Fruit fly (Drosophila melanogaster) whole organism, adult: Measurements from ENCODE around the gene AIF.

Experiments used
- CG11617 ChIP-seq: fragments of 200-800 bp; sonication (Bioruptor generic); optimal IDR thresholded peaks from 2 replicates; lab custom pipeline; 2017; ENCODE audit warnings: mild to moderate bottlenecking, missing biosample characterization, missing genetic modification reagents, missing genetic modification characterization
- CG12768 ChIP-seq: fragments of 200-800 bp; sonication (Bioruptor generic); optimal IDR thresholded peaks from 2 replicates; lab custom pipeline; 2017; ENCODE audit warnings: missing biosample characterization, missing genetic modification characterization, mild to moderate bottlenecking, moderate library complexity, missing genetic modification reagents
- CG14711 ChIP-seq: fragments of 200-800 bp; sonication (Bioruptor generic); optimal IDR thresholded peaks from 2 replicates; lab custom pipeline; 2018; ENCODE audit warnings: missing biosample characterization, mild to moderate bottlenecking, missing genetic modification characterization, moderate library complexity
- CG1620 ChIP-seq: fragments of 200-800 bp; sonication (Bioruptor generic); optimal IDR thresholded peaks from 2 replicates; lab custom pipeline; 2016; ENCODE audit warnings: missing biosample characterization, missing genetic modification characterization
- CG33017 ChIP-seq: fragments of 200-800 bp; sonication (Bioruptor generic); optimal IDR thresholded peaks from 2 replicates; lab custom pipeline; 2018; ENCODE audit warnings: missing biosample characterization, mild to moderate bottlenecking, missing genetic modification characterization, moderate library complexity
- CG5204 ChIP-seq: fragments of 200-800 bp; sonication (Bioruptor generic); optimal IDR thresholded peaks from 2 replicates; lab custom pipeline; 2016; ENCODE audit warnings: missing biosample characterization, missing genetic modification characterization
- CG7045 ChIP-seq: fragments of 200-800 bp; sonication (Bioruptor generic); optimal IDR thresholded peaks from 2 replicates; lab custom pipeline; 2017; ENCODE audit warnings: missing biosample characterization, mild to moderate bottlenecking, missing genetic modification characterization
- CG7101 ChIP-seq: fragments of 200-800 bp; sonication (Bioruptor generic); optimal IDR thresholded peaks from 2 replicates; lab custom pipeline; 2018; ENCODE audit warnings: missing biosample characterization, mild to moderate bottlenecking, missing genetic modification characterization, moderate library complexity
- Clk ChIP-seq: fragments of 200-800 bp; sonication (Bioruptor generic); optimal IDR thresholded peaks from 2 replicates; lab custom pipeline; 2017; ENCODE audit warnings: missing biosample characterization, missing genetic modification characterization
- Crg-1 ChIP-seq: fragments of 200-800 bp; sonication (Bioruptor generic); optimal IDR thresholded peaks from 2 replicates; lab custom pipeline; 2016; ENCODE audit warnings: missing biosample characterization, missing genetic modification characterization
- Hr96 ChIP-seq: fragments of 200-800 bp; sonication (Bioruptor generic); optimal IDR thresholded peaks from 2 replicates; lab custom pipeline; 2016; ENCODE audit warnings: missing biosample characterization, missing genetic modification characterization
- Mnt ChIP-seq: fragments of 200-800 bp; sonication (Bioruptor generic); optimal IDR thresholded peaks from 2 replicates; lab custom pipeline; 2016; ENCODE audit warnings: missing biosample characterization, mild to moderate bottlenecking, missing genetic modification characterization
- bab1 ChIP-seq: fragments of 200-800 bp; sonication (Bioruptor generic); optimal IDR thresholded peaks from 3 replicates; lab custom pipeline; 2019; ENCODE audit warnings: missing biosample characterization, mild to moderate bottlenecking, missing genetic modification characterization, moderate library complexity
- cic ChIP-seq: fragments of 200-800 bp; sonication (Bioruptor generic); optimal IDR thresholded peaks from 2 replicates; lab custom pipeline; 2017; ENCODE audit warnings: missing biosample characterization, mild to moderate bottlenecking, missing genetic modification characterization, moderate library complexity
- cnc ChIP-seq, 2 experiments: fragments of >200 bp; optimal IDR thresholded peaks; 2 replicates each; lab custom pipeline; 2017
- kay ChIP-seq: fragments of 200-800 bp; sonication (Bioruptor generic); peaks from one replicate; lab custom pipeline; 2016; ENCODE audit warnings: missing biosample characterization, missing genetic modification characterization, borderline replicate concordance
- ovo ChIP-seq: fragments of 200-800 bp; sonication (Bioruptor generic); optimal IDR thresholded peaks from 2 replicates; lab custom pipeline; 2016; ENCODE audit warnings: missing biosample characterization, missing genetic modification characterization
- pad ChIP-seq: fragments of 200-800 bp; sonication (Bioruptor generic); optimal IDR thresholded peaks from 3 replicates; lab custom pipeline; 2017; ENCODE audit warnings: missing biosample characterization, missing genetic modification characterization, mild to moderate bottlenecking, moderate library complexity, missing genetic modification reagents
- tj ChIP-seq: fragments of 200-800 bp; sonication (Bioruptor generic); optimal IDR thresholded peaks from 3 replicates; lab custom pipeline; 2017; ENCODE audit warnings: missing biosample characterization, mild to moderate bottlenecking, missing genetic modification characterization, moderate library complexity
- toe ChIP-seq: fragments of 200-800 bp; sonication (Bioruptor generic); optimal IDR thresholded peaks from 2 replicates; lab custom pipeline; 2016; ENCODE audit warnings: missing biosample characterization, missing genetic modification characterization

AIF gene

DNA sequence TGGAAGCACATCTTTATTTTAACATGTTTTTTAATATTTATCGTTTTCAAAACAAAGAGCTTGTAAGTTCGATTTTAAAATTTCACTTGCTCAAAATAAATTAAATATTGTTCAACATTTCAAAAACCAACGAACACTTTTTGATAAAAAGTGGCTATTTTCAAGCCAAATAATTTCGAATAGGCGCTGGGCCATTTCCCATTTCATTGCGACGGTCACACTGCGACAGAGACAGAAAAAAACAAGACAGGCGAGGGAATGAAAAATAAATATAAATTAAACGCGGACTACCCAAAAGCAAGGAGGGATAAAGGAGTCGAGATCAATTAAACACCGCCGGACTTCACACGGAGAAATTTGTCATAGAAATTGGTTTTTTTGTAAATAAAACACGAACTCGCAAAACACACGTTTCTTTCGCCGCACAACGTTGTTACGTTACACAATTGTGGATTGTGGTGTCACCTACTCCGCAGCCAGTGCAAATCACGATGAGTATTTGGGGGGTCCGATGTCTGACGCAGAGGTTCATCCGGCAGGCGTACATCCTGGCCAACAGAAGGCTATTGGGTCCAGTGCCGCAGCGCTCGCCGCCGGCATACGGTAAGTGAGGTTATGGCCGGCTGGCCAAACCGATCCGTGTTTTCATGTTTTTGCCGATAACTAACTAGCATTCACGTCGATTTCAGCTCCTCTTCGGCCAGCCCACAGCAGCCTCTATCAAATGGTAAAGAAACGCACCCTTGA, at the start of gene AIF:
AIF (plus strand) TSS at position 211 of the 747 bp plus-strand sequence.
- TF ChIP-seq ovo (GFP tag; lab: Kevin White, UChicago) (no peak), CG14711 (no peak), Mnt (GFP tag; lab: Kevin White, UChicago) (peak; percentile 55), CG7101 (tag; lab: Kevin White, UChicago) (peak; percentile 21), CG11617 (GFP tag; lab: Kevin White, UChicago) (peak; percentile 45)

DNA sequence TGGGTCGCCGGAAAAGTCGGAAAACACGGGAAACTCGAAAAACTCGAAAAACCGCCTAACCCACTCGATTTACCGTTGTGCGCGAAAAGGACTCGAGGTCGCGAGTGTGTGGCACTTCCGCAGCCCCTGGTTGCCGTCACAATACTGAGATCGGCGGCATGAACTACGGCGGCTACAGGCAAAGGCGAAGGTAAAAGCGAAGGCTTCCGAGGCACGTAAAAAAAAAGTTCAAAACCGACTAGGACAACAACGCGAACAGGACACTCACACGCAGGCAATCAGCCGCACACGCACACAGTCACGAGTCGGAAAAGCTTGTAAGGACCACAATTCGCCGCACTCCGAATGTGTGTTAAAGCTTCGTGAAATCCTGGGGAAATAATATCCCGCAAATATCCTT, 41.8 kb upstream of the AIF start, which contains the start of gene dpr3:
dpr3 (minus strand) TSS at position 133 of the 400 bp plus-strand sequence.
- no peak for TF ChIP-seq CG33017
- peak; percentile 22 for TF ChIP-seq pad (GFP tag; lab: Kevin White, UChicago)

DNA sequence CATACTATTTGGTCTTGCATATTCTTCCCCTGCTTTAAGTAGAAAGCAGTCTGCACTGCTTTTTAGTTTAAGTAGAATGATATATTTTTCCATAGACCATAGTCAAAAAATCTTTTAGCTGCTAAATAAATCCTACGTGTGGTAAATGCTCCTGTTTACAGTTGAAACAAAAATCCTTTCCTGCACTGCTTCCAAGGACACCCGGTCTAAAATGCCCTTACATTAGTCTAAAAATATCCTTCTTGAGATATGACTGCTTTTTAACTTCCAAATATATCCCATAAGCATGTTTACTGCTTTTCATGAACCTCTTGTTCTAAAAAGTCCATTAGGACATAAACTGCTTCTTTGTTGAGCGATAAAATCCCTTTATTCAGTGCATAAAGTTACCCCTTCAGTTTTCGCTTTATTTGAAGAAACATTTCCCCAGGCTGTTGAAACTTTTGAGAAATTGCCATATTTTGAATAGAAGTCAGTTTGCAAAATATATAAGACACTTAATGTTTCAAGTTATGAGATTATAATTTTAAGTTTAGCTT, 41.1 kb upstream of the AIF start:
- TF ChIP-seq Mnt (GFP tag; lab: Kevin White, UChicago) = no peak
- TF ChIP-seq Crg-1 (GFP tag; lab: Kevin White, UChicago) = no peak
- TF ChIP-seq toe (GFP tag; lab: Kevin White, UChicago) = no peak
- TF ChIP-seq bab1 (GFP tag; lab: Kevin White, UChicago) = no peak
- peak; percentile 72 for TF ChIP-seq pad (GFP tag; lab: Kevin White, UChicago)
- TF ChIP-seq CG11617 (GFP tag; lab: Kevin White, UChicago) = no peak

DNA sequence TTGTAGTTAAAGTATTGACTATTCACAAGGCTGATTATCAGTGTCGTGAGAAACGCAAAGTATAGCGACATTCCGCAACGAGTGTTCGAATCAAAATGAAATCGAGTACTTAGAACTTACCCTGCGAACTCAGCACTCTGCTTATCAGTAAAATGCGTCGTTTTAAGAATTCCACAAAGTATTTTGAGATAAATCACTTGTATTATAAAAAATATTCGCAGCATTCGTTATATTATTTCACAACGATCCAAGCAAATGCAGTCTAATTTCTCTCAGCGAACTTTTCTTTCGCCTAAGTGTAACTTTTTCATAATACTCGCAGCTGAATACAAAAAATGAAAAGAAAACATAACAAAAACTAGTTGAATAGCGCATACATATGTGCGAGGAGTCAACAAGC, 22.4 kb upstream of the AIF start, which contains the start of gene CG4259:
CG4259 (minus strand) TSS at position 101 of the 400 bp plus-strand sequence.
- no peak for TF ChIP-seq CG33017
- no peak for TF ChIP-seq CG11617 (GFP tag; lab: Kevin White, UChicago)
- TF ChIP-seq cnc (optimal IDR thresholded peaks at IDR 0.05; lab: Kevin White, UChicago) = no peak
- no peak for TF ChIP-seq CG7045 (GFP tag; lab: Kevin White, UChicago)
- no peak for TF ChIP-seq toe (GFP tag; lab: Kevin White, UChicago)
- no peak for TF ChIP-seq CG12768 (GFP tag; lab: Kevin White, UChicago)
- no peak for TF ChIP-seq CG5204 (GFP tag; lab: Kevin White, UChicago)
- TF ChIP-seq kay = no peak
- no peak for TF ChIP-seq pad (GFP tag; lab: Kevin White, UChicago)
- no peak for TF ChIP-seq bab1 (GFP tag; lab: Kevin White, UChicago)
- TF ChIP-seq CG1620 (GFP tag; lab: Kevin White, UChicago) = no peak
- no peak for TF ChIP-seq CG7101 (tag; lab: Kevin White, UChicago)
- TF ChIP-seq tj (GFP tag; lab: Kevin White, UChicago) = no peak
- no peak for TF ChIP-seq Clk (GFP tag; lab: Kevin White, UChicago)
- TF ChIP-seq ovo (GFP tag; lab: Kevin White, UChicago) = no peak
- no peak for TF ChIP-seq CG14711
- TF ChIP-seq Hr96 = no peak
- TF ChIP-seq cic (GFP tag; lab: Kevin White, UChicago) = no peak
- TF ChIP-seq Crg-1 (GFP tag; lab: Kevin White, UChicago) = no peak

DNA sequence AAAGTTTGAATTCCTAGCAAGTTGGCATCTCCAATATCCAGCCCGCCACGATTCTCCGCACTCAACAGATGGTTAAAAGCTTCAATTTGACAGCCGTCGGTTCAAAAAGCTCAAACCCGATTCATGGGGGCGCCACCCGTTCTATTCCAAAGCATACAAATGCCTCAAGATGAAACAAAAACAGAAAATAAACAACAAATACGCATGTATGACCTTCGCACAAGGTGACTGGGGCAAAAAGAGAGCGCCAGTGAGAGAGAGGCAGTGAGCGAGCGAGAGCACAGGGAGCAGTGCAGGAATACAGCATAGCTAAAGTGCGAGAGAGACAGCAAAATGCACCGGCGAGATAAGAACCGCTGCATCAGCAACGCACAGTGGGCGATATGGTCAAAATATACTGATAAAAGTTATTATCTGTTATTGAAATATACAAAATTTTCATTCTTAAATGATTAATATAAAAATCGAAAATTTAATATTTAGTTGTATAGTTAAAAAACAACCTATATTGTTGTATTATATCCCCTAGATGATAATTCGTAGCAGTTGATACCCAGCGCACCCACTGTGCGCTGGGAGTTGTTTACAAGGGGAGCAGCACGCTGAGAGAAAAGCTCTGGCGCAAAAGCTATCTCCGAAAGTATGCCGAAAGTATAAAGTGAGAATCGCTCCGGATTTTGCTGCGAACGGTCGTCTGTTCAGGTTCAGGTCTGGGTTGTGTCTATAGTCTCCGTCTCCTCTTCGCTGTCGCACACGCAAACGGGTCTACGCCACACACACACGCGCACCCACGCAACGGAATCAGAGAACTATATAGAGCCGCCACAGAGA, 21.2 kb upstream of the AIF start, which contains the start of gene Glyp:
Glyp (plus strand) TSS at position 657 of the 831 bp plus-strand sequence.
- TF ChIP-seq Hr96 (peak; percentile 81), cnc (optimal IDR thresholded peaks at IDR 0.05; lab: Kevin White, UChicago) (no peak), CG14711 (peak; percentile 97), CG5204 (GFP tag; lab: Kevin White, UChicago) (peak; percentile 95), Mnt (GFP tag; lab: Kevin White, UChicago) (peak; percentile 95), CG7045 (GFP tag; lab: Kevin White, UChicago) (peak; percentile 99), Clk (GFP tag; lab: Kevin White, UChicago) (peak; percentile 96), kay (peak; percentile 97), toe (GFP tag; lab: Kevin White, UChicago) (peak; percentile 92), bab1 (GFP tag; lab: Kevin White, UChicago) (peak; percentile 98), cic (GFP tag; lab: Kevin White, UChicago) (peak; percentile 98), pad (GFP tag; lab: Kevin White, UChicago) (peak; percentile 97), CG12768 (GFP tag; lab: Kevin White, UChicago) (peak; percentile 99), Crg-1 (GFP tag; lab: Kevin White, UChicago) (peak; percentile 96), ovo (GFP tag; lab: Kevin White, UChicago) (peak; percentile 96), CG1620 (GFP tag; lab: Kevin White, UChicago) (peak; percentile 90), CG7101 (tag; lab: Kevin White, UChicago) (peak; percentile 99), CG33017 (peak; percentile 99), tj (GFP tag; lab: Kevin White, UChicago) (peak; percentile 100), CG11617 (GFP tag; lab: Kevin White, UChicago) (peak; percentile 99)
